Worm (Caenorhabditis elegans) whole organism, young adult: ENCODE measurements around the gene nuaf-3.

Source experiments
- B0261.1 ChIP-seq: sonication (generic microtip); optimal IDR thresholded peaks from 2 replicates; lab custom pipeline; 2016; ENCODE audit warnings: mild to moderate bottlenecking, missing genetic modification characterization, moderate library complexity, missing compliant biosample characterization
- B0336.3 ChIP-seq: fragments of 200-800 bp; sonication (Bioruptor generic); IDR thresholded peaks from 2 replicates; pipeline ENCODE4 v1.3.6; 2022; ENCODE audit warnings: missing genetic modification characterization, missing compliant biosample characterization
- D2030.7 ChIP-seq: fragments of 200-800 bp; sonication (Bioruptor generic); IDR thresholded peaks from 2 replicates; pipeline ENCODE4 v1.3.6; 2022; ENCODE audit warnings: missing genetic modification reagents, missing genetic modification characterization, missing compliant biosample characterization
- F22D6.2 ChIP-seq: sonication (generic microtip); optimal IDR thresholded peaks from 2 replicates; lab custom pipeline; 2016; ENCODE audit warnings: mild to moderate bottlenecking, missing genetic modification characterization, missing compliant biosample characterization
- F33H1.4 ChIP-seq: fragments of 200-800 bp; sonication (Bioruptor generic); IDR thresholded peaks from 2 replicates; pipeline ENCODE4 v1.3.6; 2022; ENCODE audit warnings: missing genetic modification reagents, missing genetic modification characterization, missing compliant biosample characterization
- F49E8.2 ChIP-seq: sonication (generic microtip); optimal IDR thresholded peaks from 3 replicates; lab custom pipeline; 2017; ENCODE audit warnings: missing genetic modification characterization, mild to moderate bottlenecking, missing compliant biosample characterization, antibody characterized with exemption, moderate library complexity; ENCODE audit not compliant: insufficient read depth
- K11D2.4 ChIP-seq: fragments of 200-800 bp; sonication (Bioruptor generic); IDR thresholded peaks from 2 replicates; pipeline ENCODE4 v1.3.6; 2022; ENCODE audit warnings: missing genetic modification reagents, missing genetic modification characterization, missing compliant biosample characterization
- Y53F4B.3 ChIP-seq: fragments of 200-800 bp; sonication (Bioruptor generic); IDR thresholded peaks from 2 replicates; pipeline ENCODE4 v1.3.6; 2022; ENCODE audit warnings: missing genetic modification reagents, missing genetic modification characterization, missing compliant biosample characterization
- Y56A3A.18 ChIP-seq: fragments of 200-800 bp; sonication (Bioruptor generic); IDR thresholded peaks from 2 replicates; pipeline ENCODE4 v1.3.6; 2022; ENCODE audit warnings: missing genetic modification reagents, missing genetic modification characterization, missing compliant biosample characterization
- akir-1 ChIP-seq: fragments of 200-800 bp; sonication (Bioruptor generic); optimal IDR thresholded peaks from 2 replicates; lab custom pipeline; 2018; ENCODE audit warnings: mild to moderate bottlenecking, missing genetic modification characterization, moderate library complexity, missing compliant biosample characterization
- atf-7 ChIP-seq: sonication (generic microtip); optimal IDR thresholded peaks from 2 replicates; lab custom pipeline; 2017; ENCODE audit warnings: mild to moderate bottlenecking, missing genetic modification characterization, missing compliant biosample characterization
- athp-1 ChIP-seq: sonication (generic microtip); optimal IDR thresholded peaks from 2 replicates; lab custom pipeline; 2017; ENCODE audit warnings: mild to moderate bottlenecking, missing genetic modification characterization, missing compliant biosample characterization
- attf-3 ChIP-seq: fragments of 200-800 bp; sonication (Bioruptor generic); conservative IDR thresholded peaks from 2 replicates; pipeline ENCODE4 v1.3.6; 2022; ENCODE audit warnings: missing genetic modification reagents, missing genetic modification characterization, missing compliant biosample characterization
- bed-2 ChIP-seq: fragments of 200-800 bp; sonication (Bioruptor generic); IDR thresholded peaks from 2 replicates; pipeline ENCODE4 v1.3.6; 2022; ENCODE audit warnings: missing genetic modification reagents, missing genetic modification characterization, missing compliant biosample characterization
- cebp-1 ChIP-seq, 2 experiments: fragments of 200-800 bp in 1 of 2; sonication (Bioruptor generic) in 1 of 2; sonication (generic microtip) in 1 of 2; IDR thresholded peaks in 1 of 2; optimal IDR thresholded peaks in 1 of 2; 2 replicates each; pipeline versions ENCODE4 v1.3.6 to Lab custom; 2017 to 2022; ENCODE audit warnings: missing compliant biosample characterization in 2 of 2, missing genetic modification characterization in 2 of 2, mild to moderate bottlenecking in 1 of 2, missing genetic modification reagents in 1 of 2, moderate library complexity in 1 of 2
- ceh-91 ChIP-seq: fragments of 200-800 bp; sonication (Bioruptor generic); IDR thresholded peaks from 2 replicates; pipeline ENCODE4 v1.3.6; 2022; ENCODE audit warnings: missing genetic modification reagents, missing genetic modification characterization, missing compliant biosample characterization
- die-1 ChIP-seq: sonication (generic microtip); optimal IDR thresholded peaks from 2 replicates; lab custom pipeline; 2016; ENCODE audit warnings: missing genotype, mild to moderate bottlenecking, missing genetic modification characterization, missing compliant biosample characterization
- dox-1 ChIP-seq: fragments of 200-800 bp; sonication (Bioruptor generic); IDR thresholded peaks from 2 replicates; pipeline ENCODE4 v1.3.6; 2022; ENCODE audit warnings: missing genetic modification reagents, missing genetic modification characterization, missing compliant biosample characterization
- dpff-1 ChIP-seq: sonication (generic microtip); optimal IDR thresholded peaks from 2 replicates; lab custom pipeline; 2017; ENCODE audit warnings: mild to moderate bottlenecking, missing genetic modification characterization, missing compliant biosample characterization
- egl-18 ChIP-seq: fragments of 200-800 bp; sonication (Bioruptor generic); IDR thresholded peaks from 2 replicates; pipeline ENCODE4 v1.3.6; 2022; ENCODE audit warnings: missing genetic modification reagents, missing genetic modification characterization, missing compliant biosample characterization
- fkh-3 ChIP-seq: sonication (generic microtip); optimal IDR thresholded peaks from 2 replicates; lab custom pipeline; 2016; ENCODE audit warnings: mild to moderate bottlenecking, missing genetic modification characterization, missing compliant biosample characterization
- him-1 ChIP-seq: sonication (generic microtip); optimal IDR thresholded peaks from 2 replicates; lab custom pipeline; 2016; ENCODE audit warnings: missing genotype, missing genetic modification reagents, missing genetic modification characterization, missing compliant biosample characterization
- hsf-1 ChIP-seq: fragments of 200-800 bp; sonication (Bioruptor generic); IDR thresholded peaks from 2 replicates; pipeline ENCODE4 v1.3.6; 2022; ENCODE audit warnings: missing genetic modification reagents, missing genetic modification characterization, missing compliant biosample characterization
- lin-35 ChIP-seq, 3 experiments: fragments of 150-350 bp in 2 of 3; sonication (generic microtip) in 1 of 3; optimal IDR thresholded peaks; 2 replicates each; lab custom pipeline; 2014 to 2018; ENCODE audit warnings: missing biosample characterization in 3 of 3, missing genetic modification characterization in 3 of 3, missing genetic modification reagents in 3 of 3
- lin-40 ChIP-seq: sonication (generic microtip); optimal IDR thresholded peaks from 2 replicates; lab custom pipeline; 2016; ENCODE audit warnings: missing genetic modification characterization, mild to moderate bottlenecking, missing compliant biosample characterization, missing genotype, missing genetic modification reagents
- lir-1 ChIP-seq: fragments of 200-800 bp; sonication (Bioruptor generic); conservative IDR thresholded peaks from 2 replicates; pipeline ENCODE4 v1.3.6; 2022; ENCODE audit warnings: missing genetic modification reagents, missing genetic modification characterization, missing compliant biosample characterization
- lsy-27 ChIP-seq: sonication (generic microtip); optimal IDR thresholded peaks from 2 replicates; lab custom pipeline; 2017; ENCODE audit warnings: missing genetic modification characterization, mild to moderate bottlenecking, missing compliant biosample characterization, antibody characterized with exemption, missing genotype, borderline replicate concordance; ENCODE audit not compliant: insufficient read depth
- madf-3 ChIP-seq: fragments of 200-800 bp; sonication (Bioruptor generic); IDR thresholded peaks from 2 replicates; pipeline ENCODE4 v1.3.6; 2022; ENCODE audit warnings: missing genetic modification reagents, missing genetic modification characterization, missing compliant biosample characterization
- mcd-1 ChIP-seq: fragments of 200-800 bp; sonication (Bioruptor generic); IDR thresholded peaks from 2 replicates; pipeline ENCODE4 v1.3.6; 2022; ENCODE audit warnings: missing genetic modification reagents, missing genetic modification characterization, missing compliant biosample characterization
- mes-4 ChIP-seq: sonication (generic microtip); optimal IDR thresholded peaks from 2 replicates; lab custom pipeline; 2016; ENCODE audit warnings: missing genotype, missing genetic modification characterization, missing compliant biosample characterization
- nhr-27 ChIP-seq: fragments of 200-800 bp; sonication (Bioruptor generic); optimal IDR thresholded peaks from 2 replicates; lab custom pipeline; 2018; ENCODE audit warnings: mild to moderate bottlenecking, missing genetic modification characterization, moderate library complexity, missing compliant biosample characterization
- pha-4 ChIP-seq: fragments of 150-350 bp; sonication (generic microtip); optimal IDR thresholded peaks from 2 replicates; lab custom pipeline; 2014; ENCODE audit warnings: missing biosample characterization, missing genetic modification reagents, missing genetic modification characterization
- rec-8 ChIP-seq, 2 experiments: sonication (generic microtip); optimal IDR thresholded peaks; 2 replicates each; lab custom pipeline; 2016; ENCODE audit warnings: mild to moderate bottlenecking in 2 of 2, missing genetic modification characterization in 2 of 2, missing genetic modification reagents in 2 of 2, missing genotype in 2 of 2, missing biosample characterization in 1 of 2, missing compliant biosample characterization in 1 of 2, moderate library complexity in 1 of 2
- snpc-4 ChIP-seq, 5 experiments: fragments of 150-350 bp in 1 of 5; sonication (generic microtip) in 4 of 5; optimal IDR thresholded peaks; 2 replicates each; lab custom pipeline; 2014 to 2018; ENCODE audit warnings: missing genetic modification characterization in 5 of 5, missing biosample characterization in 3 of 5, antibody characterized with exemption in 2 of 5, mild to moderate bottlenecking in 2 of 5, missing compliant biosample characterization in 2 of 5, missing genotype in 2 of 5, moderate library complexity in 2 of 5, missing genetic modification reagents in 1 of 5
- somi-1 ChIP-seq: fragments of 200-800 bp; sonication (Bioruptor generic); optimal IDR thresholded peaks from 2 replicates; lab custom pipeline; 2018; ENCODE audit warnings: mild to moderate bottlenecking, missing genetic modification characterization, missing compliant biosample characterization
- tbp1 ChIP-seq: fragments of 200-800 bp; sonication (Bioruptor generic); optimal IDR thresholded peaks from 2 replicates; lab custom pipeline; 2018; ENCODE audit warnings: mild to moderate bottlenecking, missing genetic modification characterization, missing compliant biosample characterization
- xnd-1 ChIP-seq: sonication (generic microtip); optimal IDR thresholded peaks from 2 replicates; lab custom pipeline; 2016; ENCODE audit warnings: missing genotype, missing genetic modification reagents, missing genetic modification characterization, missing compliant biosample characterization
- ztf-26 ChIP-seq: sonication (generic microtip); optimal IDR thresholded peaks from 2 replicates; lab custom pipeline; 2017; ENCODE audit warnings: missing genetic modification characterization, missing compliant biosample characterization
- ztf-6 ChIP-seq: fragments of 200-800 bp; sonication (Bioruptor generic); IDR thresholded peaks from 2 replicates; pipeline ENCODE4 v1.3.6; 2022; ENCODE audit warnings: missing genetic modification reagents, missing genetic modification characterization, missing compliant biosample characterization

Gene nuaf-3

ce11 chrIV:11145929-11146339, 38.2 kb upstream of the nuaf-3 start (continued):
- TF ChIP-seq die-1 (tag; lab: Kevin White, UChicago) = peak; percentile 35
- no peak for TF ChIP-seq mes-4 (tag; lab: Kevin White, UChicago)
- no peak for TF ChIP-seq ceh-91 (GFP tag; lab: Robert Waterston, UW)
- TF ChIP-seq Y56A3A.18 = 0 out of 2 replicates have a peak, but pooled peaks have one; percentile 49
- peak; percentile 74 for TF ChIP-seq hsf-1 (GFP tag; lab: Robert Waterston, UW)
- no peak for TF ChIP-seq K11D2.4 (GFP tag; lab: Robert Waterston, UW)
- no peak for TF ChIP-seq mcd-1
- TF ChIP-seq F33H1.4 (GFP tag; lab: Robert Waterston, UW) = peak; percentile 32
- TF ChIP-seq atf-7 = peak; percentile 46
- no peak for TF ChIP-seq F22D6.2 (tag; lab: Kevin White, UChicago)
- no peak for TF ChIP-seq akir-1 (GFP tag; lab: Kevin White, UChicago)
- TF ChIP-seq ztf-26 = peak; percentile 2
- TF ChIP-seq cebp-1 (GFP tag; IDR thresholded peaks at IDR 0.05; lab: Robert Waterston, UW) = no peak
- TF ChIP-seq cebp-1 (tag; optimal IDR thresholded peaks at IDR 0.05; lab: Kevin White, UChicago) = peak; percentile 28
- TF ChIP-seq lin-40 (tag; lab: Kevin White, UChicago) = no peak
- no peak for TF ChIP-seq attf-3 (GFP tag; lab: Robert Waterston, UW)
- TF ChIP-seq lsy-27 = no peak
- TF ChIP-seq dpff-1 = peak; percentile 91
- peak; percentile 53; the same call in 1 of the 2 replicates for TF ChIP-seq B0336.3 (GFP tag; lab: Robert Waterston, UW)
- TF ChIP-seq nhr-27 = peak; percentile 75
- no peak for TF ChIP-seq ztf-6
- no peak for TF ChIP-seq pha-4 (tag; lab: Kevin White, UChicago)
- no peak for TF ChIP-seq bed-2 (GFP tag; lab: Robert Waterston, UW)
- TF ChIP-seq lin-35 (GFP tag; optimal IDR thresholded peaks at IDR 0.05; lab: Kevin White, UChicago) = peak in 1 of 3 experiments; percentile 47
- TF ChIP-seq fkh-3 (tag; lab: Kevin White, UChicago) = peak; percentile 57
- peak; percentile 61 for TF ChIP-seq athp-1 (tag; lab: Kevin White, UChicago)
- no peak for TF ChIP-seq B0261.1
- TF ChIP-seq D2030.7 (GFP tag; lab: Robert Waterston, UW) = peak; percentile 33; the same call in 1 of the 2 replicates
- peak in 1 of 2 experiments; percentile 53 for TF ChIP-seq rec-8 (tag; optimal IDR thresholded peaks at IDR 0.05; lab: Kevin White, UChicago)
- TF ChIP-seq dox-1 = no peak

- TF ChIP-seq F49E8.2 (tag; lab: Kevin White, UChicago) (no peak), somi-1 (no peak), tbp1 (GFP tag; lab: Kevin White, UChicago) (no peak), Y53F4B.3 (GFP tag; lab: Robert Waterston, UW) (no peak), snpc-4 (GFP tag; optimal IDR thresholded peaks at IDR 0.05; lab: Kevin White, UChicago) (no peak), snpc-4 (tag; optimal IDR thresholded peaks at IDR 0.05; lab: Kevin White, UChicago) (no peak), xnd-1 (tag; lab: Kevin White, UChicago) (no peak), madf-3 (no peak), egl-18 (GFP tag; lab: Robert Waterston, UW) (no peak), lir-1 (GFP tag; lab: Robert Waterston, UW) (no peak), rec-8 (tag; optimal IDR thresholded peaks at IDR 0.05; lab: Kevin White, UChicago) (no peak), him-1 (no peak)
- TF ChIP-seq, all 124 proteins: peak for 0
These were observed 37.6 kb upstream of the nuaf-3 start for ce11 chrIV:11146492-11146891.
